Fruit fly (Drosophila melanogaster) whole organism, embryonic: ENCODE data around the gene Cpr67Fb.

Experiments
- Aef1 ChIP-seq: fragments of 200-800 bp; sonication (Bioruptor generic); IDR thresholded peaks from 3 replicates; pipeline ENCODE4 v1.3.6; 2022; ENCODE audit warnings: missing biosample characterization, missing genetic modification characterization
- Atf-2 ChIP-seq: fragments of 200-800 bp; sonication (Bioruptor generic); optimal IDR thresholded peaks from 2 replicates; lab custom pipeline; 2016; ENCODE audit warnings: missing biosample characterization, missing genetic modification characterization
- B-H2 ChIP-seq: fragments of 200-800 bp; sonication (Bioruptor generic); optimal IDR thresholded peaks from 2 replicates; lab custom pipeline; 2018; ENCODE audit warnings: missing biosample characterization, mild to moderate bottlenecking, missing genetic modification characterization
- Bdp1 ChIP-seq: fragments of 200-800 bp; sonication (Bioruptor generic); optimal IDR thresholded peaks from 3 replicates; lab custom pipeline; 2016; ENCODE audit warnings: missing biosample characterization, missing genetic modification characterization
- CG10543 ChIP-seq: fragments of 200-800 bp; sonication (Bioruptor generic); optimal IDR thresholded peaks from 3 replicates; lab custom pipeline; 2017; ENCODE audit warnings: missing biosample characterization, mild to moderate bottlenecking, missing genetic modification characterization, moderate library complexity
- CG10959 ChIP-seq: fragments of 200-800 bp; sonication (Bioruptor generic); IDR thresholded peaks from 2 replicates; pipeline ENCODE4 v1.3.6; 2022; ENCODE audit warnings: missing biosample characterization, missing genetic modification characterization
- CG10979 ChIP-seq: fragments of 200-800 bp; sonication (Bioruptor generic); optimal IDR thresholded peaks from 2 replicates; lab custom pipeline; 2018; ENCODE audit warnings: missing biosample characterization, mild to moderate bottlenecking, missing genetic modification characterization, moderate library complexity
- CG11247 ChIP-seq: fragments of 200-800 bp; sonication (Bioruptor generic); IDR thresholded peaks from 2 replicates; pipeline ENCODE4 v1.3.6; 2022; ENCODE audit warnings: missing biosample characterization, missing genetic modification characterization
- CG13123 ChIP-seq: fragments of 200-800 bp; sonication (Bioruptor generic); optimal IDR thresholded peaks from 2 replicates; lab custom pipeline; 2016; ENCODE audit warnings: missing biosample characterization, missing genetic modification characterization
- CG13424 ChIP-seq: fragments of 200-800 bp; sonication (Bioruptor generic); optimal IDR thresholded peaks from 2 replicates; lab custom pipeline; 2019; ENCODE audit warnings: missing biosample characterization, mild to moderate bottlenecking, missing genetic modification characterization, moderate library complexity
- CG14441 ChIP-seq: fragments of 200-800 bp; sonication (Bioruptor generic); IDR thresholded peaks from 2 replicates; pipeline ENCODE4 v1.3.6; 2022; ENCODE audit warnings: missing biosample characterization, missing genetic modification characterization
- CG3065 ChIP-seq: fragments of 200-800 bp; sonication (Bioruptor generic); optimal IDR thresholded peaks from 2 replicates; lab custom pipeline; 2016; ENCODE audit warnings: missing biosample characterization, missing genetic modification characterization
- CG4820 ChIP-seq: fragments of 200-800 bp; sonication (Bioruptor generic); optimal IDR thresholded peaks from 3 replicates; lab custom pipeline; 2016; ENCODE audit warnings: missing biosample characterization, missing genetic modification characterization
- CG5245 ChIP-seq: fragments of 200-800 bp; sonication (Bioruptor generic); optimal IDR thresholded peaks from 3 replicates; lab custom pipeline; 2016; ENCODE audit warnings: missing biosample characterization, missing genetic modification characterization
- CG6254 ChIP-seq: fragments of 200-800 bp; sonication (Bioruptor generic); optimal IDR thresholded peaks from 3 replicates; lab custom pipeline; 2017; ENCODE audit warnings: mild to moderate bottlenecking, missing biosample characterization, missing genetic modification reagents, missing genetic modification characterization
- CG6654 ChIP-seq: fragments of 200-800 bp; sonication (Bioruptor generic); optimal IDR thresholded peaks from 2 replicates; lab custom pipeline; 2017; ENCODE audit warnings: missing biosample characterization, mild to moderate bottlenecking, missing genetic modification characterization
- CG6854 ChIP-seq: fragments of 200-800 bp; sonication (Bioruptor generic); optimal IDR thresholded peaks from 3 replicates; lab custom pipeline; 2017; ENCODE audit warnings: missing biosample characterization, mild to moderate bottlenecking, missing genetic modification characterization
- CG9932 ChIP-seq: fragments of 200-800 bp; sonication (Bioruptor generic); IDR thresholded peaks from 2 replicates; pipeline ENCODE4 v1.3.6; 2022; ENCODE audit warnings: missing biosample characterization, missing genetic modification characterization
- Dll ChIP-seq: fragments of 200-800 bp; sonication (Bioruptor generic); IDR thresholded peaks from 4 replicates; pipeline ENCODE4 v1.3.6; 2022; ENCODE audit warnings: missing biosample characterization, missing genetic modification characterization; ENCODE audit not compliant: partially characterized antibody
- Hmr ChIP-seq: fragments of 200-800 bp; sonication (Bioruptor generic); optimal IDR thresholded peaks from 3 replicates; lab custom pipeline; 2017; ENCODE audit warnings: mild to moderate bottlenecking, missing biosample characterization, missing genetic modification reagents, missing genetic modification characterization
- Kr ChIP-seq: fragments of 200-800 bp; sonication (Bioruptor generic); optimal IDR thresholded peaks from 2 replicates; lab custom pipeline; 2017; ENCODE audit warnings: missing biosample characterization, mild to moderate bottlenecking, missing genetic modification characterization
- MBD-R2 ChIP-seq: fragments of 200-800 bp; sonication (Bioruptor generic); IDR thresholded peaks from 2 replicates; pipeline ENCODE4 v1.3.6; 2022; ENCODE audit warnings: missing biosample characterization, missing genetic modification characterization
- NFAT ChIP-seq: fragments of 200-800 bp; sonication (Bioruptor generic); IDR thresholded peaks from 2 replicates; pipeline ENCODE4 v1.3.6; 2022; ENCODE audit warnings: missing biosample characterization, missing genetic modification characterization
- Nf-YB ChIP-seq: fragments of 200-800 bp; sonication (Bioruptor generic); optimal IDR thresholded peaks from 3 replicates; lab custom pipeline; 2019; ENCODE audit warnings: missing biosample characterization, mild to moderate bottlenecking, missing genetic modification characterization, moderate library complexity
- Oli ChIP-seq: fragments of 200-800 bp; sonication (Bioruptor generic); optimal IDR thresholded peaks from 2 replicates; lab custom pipeline; 2018; ENCODE audit warnings: missing biosample characterization, mild to moderate bottlenecking, missing genetic modification characterization, moderate library complexity
- Rfx ChIP-seq: fragments of 200-800 bp; sonication (Bioruptor generic); IDR thresholded peaks from 2 replicates; pipeline ENCODE4 v1.3.6; 2022; ENCODE audit warnings: missing biosample characterization, missing genetic modification characterization
- Sry-β ChIP-seq: fragments of 200-800 bp; sonication (Bioruptor generic); optimal IDR thresholded peaks from 2 replicates; lab custom pipeline; 2018; ENCODE audit warnings: missing biosample characterization, mild to moderate bottlenecking, missing genetic modification characterization, moderate library complexity
- Taf1 ChIP-seq: fragments of 200-800 bp; sonication (Bioruptor generic); IDR thresholded peaks from 2 replicates; pipeline ENCODE4 v1.3.6; 2022; ENCODE audit warnings: missing biosample characterization, missing genetic modification characterization
- Trl ChIP-seq, 3 experiments: fragments of >200 bp in 2 of 3; fragments of 200-800 bp in 1 of 3; sonication (Bioruptor generic) in 1 of 3; optimal IDR thresholded peaks; 2 replicates in 1 of 3; 3 replicates in 2 of 3; lab custom pipeline; 2016 to 2017; ENCODE audit warnings: missing biosample characterization in 1 of 3, missing genetic modification characterization in 1 of 3
- bigmax ChIP-seq: fragments of 200-800 bp; sonication (Bioruptor generic); optimal IDR thresholded peaks from 2 replicates; lab custom pipeline; 2018; ENCODE audit warnings: missing biosample characterization, mild to moderate bottlenecking, missing genetic modification characterization
- chinmo ChIP-seq: fragments of 200-800 bp; sonication (Bioruptor generic); IDR thresholded peaks from 4 replicates; pipeline ENCODE4 v1.3.6; 2022; ENCODE audit warnings: missing biosample characterization, missing genetic modification characterization; ENCODE audit not compliant: partially characterized antibody
- chm ChIP-seq: fragments of 200-800 bp; sonication (Bioruptor generic); IDR thresholded peaks from 2 replicates; pipeline ENCODE4 v1.3.6; 2022; ENCODE audit warnings: missing biosample characterization, missing genetic modification characterization
- ci ChIP-seq: fragments of 200-800 bp; sonication (Bioruptor generic); IDR thresholded peaks from 3 replicates; pipeline ENCODE4 v1.3.6; 2022; ENCODE audit warnings: missing biosample characterization, missing genetic modification characterization
- fd64A ChIP-seq: fragments of 200-800 bp; sonication (Bioruptor generic); optimal IDR thresholded peaks from 3 replicates; lab custom pipeline; 2018; ENCODE audit warnings: missing biosample characterization, mild to moderate bottlenecking, missing genetic modification characterization
- fd96Cb ChIP-seq: fragments of 200-800 bp; sonication (Bioruptor generic); optimal IDR thresholded peaks from 2 replicates; lab custom pipeline; 2018; ENCODE audit warnings: missing biosample characterization, mild to moderate bottlenecking, missing genetic modification characterization, moderate library complexity
- gfzf ChIP-seq: fragments of 200-800 bp; sonication (Bioruptor generic); optimal IDR thresholded peaks from 2 replicates; lab custom pipeline; 2016; ENCODE audit warnings: missing biosample characterization, mild to moderate bottlenecking, missing genetic modification characterization, moderate library complexity
- ind ChIP-seq: fragments of 200-800 bp; sonication (Bioruptor generic); optimal IDR thresholded peaks from 3 replicates; lab custom pipeline; 2016; ENCODE audit warnings: missing biosample characterization, missing genetic modification characterization
- jigr1 ChIP-seq: fragments of 200-800 bp; sonication (Bioruptor generic); IDR thresholded peaks from 3 replicates; pipeline ENCODE4 v1.3.6; 2022; ENCODE audit warnings: missing biosample characterization, missing genetic modification characterization
- lbe ChIP-seq: fragments of 200-800 bp; sonication (Bioruptor generic); optimal IDR thresholded peaks from 2 replicates; lab custom pipeline; 2016; ENCODE audit warnings: missing biosample characterization, mild to moderate bottlenecking, missing genetic modification characterization
- sima ChIP-seq: fragments of 200-800 bp; sonication (Bioruptor generic); optimal IDR thresholded peaks from 2 replicates; lab custom pipeline; 2016; ENCODE audit warnings: missing biosample characterization, missing genetic modification characterization
- slbo ChIP-seq: fragments of 200-800 bp; sonication (Bioruptor generic); IDR thresholded peaks from 2 replicates; pipeline ENCODE4 v1.3.6; 2022; ENCODE audit warnings: missing biosample characterization, missing genetic modification characterization
- slou ChIP-seq: fragments of 200-800 bp; sonication (Bioruptor generic); optimal IDR thresholded peaks from 3 replicates; lab custom pipeline; 2016; ENCODE audit warnings: missing biosample characterization, missing genetic modification characterization
- sna ChIP-seq: fragments of 200-800 bp; sonication (Bioruptor generic); IDR thresholded peaks from 2 replicates; pipeline ENCODE4 v1.3.6; 2022; ENCODE audit warnings: missing biosample characterization, missing genetic modification characterization; ENCODE audit not compliant: partially characterized antibody
- sob ChIP-seq: fragments of 200-800 bp; sonication (Bioruptor generic); IDR thresholded peaks from 2 replicates; pipeline ENCODE4 v1.3.6; 2022; ENCODE audit warnings: missing biosample characterization, missing genetic modification characterization
- sr ChIP-seq: fragments of 200-800 bp; sonication (Bioruptor generic); IDR thresholded peaks from 3 replicates; pipeline ENCODE4 v1.3.6; 2022; ENCODE audit warnings: missing biosample characterization, missing genetic modification characterization
- ssp ChIP-seq: fragments of 200-800 bp; sonication (Bioruptor generic); IDR thresholded peaks from 2 replicates; pipeline ENCODE4 v1.3.6; 2022; ENCODE audit warnings: missing biosample characterization, missing genetic modification characterization
- stc ChIP-seq: fragments of 200-800 bp; sonication (Bioruptor generic); IDR thresholded peaks from 2 replicates; pipeline ENCODE4 v1.3.6; 2022; ENCODE audit warnings: missing biosample characterization, missing genetic modification characterization
- tin ChIP-seq: fragments of 200-800 bp; sonication (Bioruptor generic); optimal IDR thresholded peaks from 3 replicates; lab custom pipeline; 2016; ENCODE audit warnings: missing biosample characterization, missing genetic modification characterization
- zen2 ChIP-seq: fragments of 200-800 bp; sonication (Bioruptor generic); IDR thresholded peaks from 3 replicates; pipeline ENCODE4 v1.3.6; 2022; ENCODE audit warnings: missing biosample characterization, missing genetic modification characterization; ENCODE audit not compliant: partially characterized antibody
- zf30C ChIP-seq: fragments of 200-800 bp; sonication (Bioruptor generic); optimal IDR thresholded peaks from 3 replicates; lab custom pipeline; 2018; ENCODE audit warnings: missing biosample characterization, mild to moderate bottlenecking, missing genetic modification characterization

The Cpr67Fb gene

DNA sequence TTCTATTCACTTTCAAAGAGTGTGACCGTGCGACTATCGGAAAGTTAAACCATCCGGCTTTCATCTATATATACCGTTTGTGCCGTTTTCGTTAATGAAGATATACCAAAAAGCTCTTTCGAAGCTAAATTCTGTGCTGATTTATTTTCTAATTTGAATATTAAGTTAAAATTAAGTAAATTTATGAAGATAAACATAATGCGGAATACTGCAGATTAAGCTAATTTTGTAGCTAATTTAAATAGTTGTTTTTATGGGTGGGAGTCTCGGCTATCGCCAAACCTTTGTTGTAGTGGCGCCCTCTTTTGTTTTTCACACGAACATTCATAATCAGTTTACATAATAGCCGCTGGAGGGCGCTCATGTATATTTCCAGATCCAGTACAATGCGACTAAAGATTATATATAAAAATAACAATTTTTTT lies 5.1 kb downstream of the Cpr67Fb start, which contains the start of gene Aps (continued):
- TF ChIP-seq sob (GFP tag; lab: Robert Waterston, UW) (peak; percentile 57; the same call in 1 of the 2 replicates), gfzf (GFP tag; lab: Kevin White, UChicago) (peak; percentile 86), B-H2 (GFP tag; lab: Kevin White, UChicago) (peak; percentile 19), chm (GFP tag; lab: Robert Waterston, UW) (no peak), sima (GFP tag; lab: Kevin White, UChicago) (no peak), jigr1 (GFP tag; lab: Robert Waterston, UW) (no peak), Rfx (GFP tag; lab: Robert Waterston, UW) (peak; percentile 78), CG4820 (GFP tag; lab: Kevin White, UChicago) (peak; percentile 29), Kr (GFP tag; lab: Kevin White, UChicago) (no peak), sr (GFP tag; lab: Robert Waterston, UW) (0 out of 3 replicates have a peak, but pooled peaks have one; percentile 15), CG6654 (GFP tag; lab: Kevin White, UChicago) (no peak), Hmr (GFP tag; lab: Kevin White, UChicago) (peak; percentile 49), chinmo (GFP tag; lab: Robert Waterston, UW) (no peak), fd96Cb (no peak), Oli (tag; lab: Kevin White, UChicago) (no peak), CG6254 (no peak), Sry-β (GFP tag; lab: Kevin White, UChicago) (no peak), ind (GFP tag; lab: Kevin White, UChicago) (peak; percentile 33), Taf1 (peak; percentile 42; the same call in 1 of the 2 replicates), NFAT (peak; percentile 89), fd64A (GFP tag; lab: Kevin White, UChicago) (no peak), CG9932 (GFP tag; lab: Robert Waterston, UW) (peak; percentile 79), stc (GFP tag; lab: Robert Waterston, UW) (no peak), CG11247 (GFP tag; lab: Robert Waterston, UW) (peak; percentile 71), CG10543 (GFP tag; lab: Kevin White, UChicago) (no peak), tin (peak; percentile 27), CG10979 (tag; lab: Kevin White, UChicago) (peak; percentile 1), sna (no peak), CG5245 (peak; percentile 56), Atf-2 (GFP tag; lab: Kevin White, UChicago) (peak; percentile 36), ci (peak; percentile 77), CG13123 (GFP tag; lab: Kevin White, UChicago) (peak; percentile 45), zen2 (GFP tag; lab: Robert Waterston, UW) (no peak), Bdp1 (no peak), CG10959 (GFP tag; lab: Robert Waterston, UW) (0 out of 2 replicates have a peak, but pooled peaks have one; percentile 16), Aef1 (GFP tag; lab: Robert Waterston, UW) (peak; percentile 64), Trl (optimal IDR thresholded peaks at IDR 0.05; lab: Kevin White, UChicago) (no peak), Trl (GFP tag; optimal IDR thresholded peaks at IDR 0.05; lab: Kevin White, UChicago) (no peak), MBD-R2 (GFP tag; lab: Robert Waterston, UW) (0 out of 2 replicates have a peak, but pooled peaks have one; percentile 25), Nf-YB (GFP tag; lab: Kevin White, UChicago) (peak; percentile 18), Dll (no peak), bigmax (no peak), ssp (GFP tag; lab: Robert Waterston, UW) (peak; percentile 28; the same call in 1 of the 2 replicates), CG14441 (GFP tag; lab: Robert Waterston, UW) (peak; percentile 38; the same call in 1 of the 2 replicates), slou (GFP tag; lab: Kevin White, UChicago) (no peak), slbo (GFP tag; lab: Robert Waterston, UW) (peak; percentile 70; the same call in 1 of the 2 replicates), CG6854 (no peak), CG13424 (peak; percentile 22), CG3065 (GFP tag; lab: Kevin White, UChicago) (no peak), zf30C (no peak), lbe (no peak)
